Worm (Caenorhabditis elegans): ENCODE results near the gene str-1.

Gene str-1

ce11 chrIV:7173489-7173888 is at the start of gene str-1:
Gene str-1 (plus strand): TSS chrIV:7173789.
- TF ChIP-seq ceh-43 (GFP tag; optimal IDR thresholded peaks at IDR 0.05) (no peak), lin-32 (GFP tag; optimal IDR thresholded peaks at IDR 0.05) (no peak), ztf-11 (tag; optimal IDR thresholded peaks at IDR 0.05) (no peak), drap-1 (GFP tag; optimal IDR thresholded peaks at IDR 0.05) (no peak), tbx-8 (GFP tag; optimal IDR thresholded peaks at IDR 0.05) (no peak), lin-13 (tag; optimal IDR thresholded peaks at IDR 0.05) (no peak), ceh-83 (GFP tag; optimal IDR thresholded peaks at IDR 0.05) (no peak), zip-8 (tag; optimal IDR thresholded peaks at IDR 0.05) (no peak), sptf-1 (tag; optimal IDR thresholded peaks at IDR 0.05) (no peak), pha-4 (tag; optimal IDR thresholded peaks at IDR 0.05) (no peak)

- no peak for TF ChIP-seq zip-8 (tag; optimal IDR thresholded peaks at IDR 0.05)
- TF ChIP-seq pha-4 (tag; optimal IDR thresholded peaks at IDR 0.05) = no peak
- TF ChIP-seq blmp-1 (tag; optimal IDR thresholded peaks at IDR 0.05) = no peak
Observed at ce11 chrIV:7131780-7132179, 41.8 kb upstream of the str-1 start, which contains the start of gene grsp-3. Gene grsp-3 (minus strand): TSS chrIV:7131928.

ce11 chrIV:7133140-7133539 is 40.4 kb upstream of the str-1 start, which contains the start of gene cyn-12:
Gene cyn-12 (minus strand): TSS chrIV:7133217.
- TF ChIP-seq ceh-83 (GFP tag; optimal IDR thresholded peaks at IDR 0.05) (peak; percentile 5), blmp-1 (tag; optimal IDR thresholded peaks at IDR 0.05) (no peak), ces-1 (GFP tag; optimal IDR thresholded peaks at IDR 0.05) (peak; percentile 92)

ce11 chrIV:7133983-7134382 is 39.6 kb upstream of the str-1 start, which contains the start of gene mutd-1:
Gene mutd-1 (minus strand): TSS chrIV:7134083.
- TF ChIP-seq nhr-76 (tag; optimal IDR thresholded peaks at IDR 0.05) (no peak), nhr-28 (tag; optimal IDR thresholded peaks at IDR 0.05) (no peak), nhr-12 (tag; optimal IDR thresholded peaks at IDR 0.05) (no peak), elt-3 (tag; optimal IDR thresholded peaks at IDR 0.05) (no peak), M03D4.4 (tag; optimal IDR thresholded peaks at IDR 0.05) (no peak), mep-1 (tag; optimal IDR thresholded peaks at IDR 0.05) (no peak), ceh-43 (GFP tag; optimal IDR thresholded peaks at IDR 0.05) (no peak), ztf-11 (tag; optimal IDR thresholded peaks at IDR 0.05) (no peak), unc-62 (GFP tag; optimal IDR thresholded peaks at IDR 0.05) (no peak)

ce11 chrIV:7139143-7139542 is 34.4 kb upstream of the str-1 start:
- TF ChIP-seq nhr-237 (tag; optimal IDR thresholded peaks at IDR 0.05) = no peak
- TF ChIP-seq ztf-11 (tag; optimal IDR thresholded peaks at IDR 0.05) = no peak
- no peak for TF ChIP-seq ceh-83 (GFP tag; optimal IDR thresholded peaks at IDR 0.05)
- no peak for TF ChIP-seq nhr-2 (tag; optimal IDR thresholded peaks at IDR 0.05)
- TF ChIP-seq flh-1 (GFP tag; optimal IDR thresholded peaks at IDR 0.05) = no peak
- no peak for TF ChIP-seq snpc-4 (tag; optimal IDR thresholded peaks at IDR 0.05)
- TF ChIP-seq ces-1 (GFP tag; optimal IDR thresholded peaks at IDR 0.05) = no peak
- TF ChIP-seq mep-1 (tag; optimal IDR thresholded peaks at IDR 0.05) = no peak
- no peak for TF ChIP-seq lin-32 (GFP tag; optimal IDR thresholded peaks at IDR 0.05)

- no peak for TF ChIP-seq lsy-2 (tag; optimal IDR thresholded peaks at IDR 0.05)
- no peak for TF ChIP-seq ceh-83 (GFP tag; optimal IDR thresholded peaks at IDR 0.05)
- no peak for TF ChIP-seq unc-120 (tag; optimal IDR thresholded peaks at IDR 0.05; ENCODE audit: poor library complexity, severe bottlenecking)
- TF ChIP-seq elt-1 (tag; optimal IDR thresholded peaks at IDR 0.05; ENCODE audit: borderline replicate concordance, insufficient read depth) = no peak
- no peak for TF ChIP-seq ceh-43 (GFP tag; optimal IDR thresholded peaks at IDR 0.05)
- no peak for TF ChIP-seq hlh-1 (tag; optimal IDR thresholded peaks at IDR 0.05)
- TF ChIP-seq nhr-28 (tag; optimal IDR thresholded peaks at IDR 0.05) = no peak
- TF ChIP-seq snpc-4 (tag; optimal IDR thresholded peaks at IDR 0.05) = no peak
- no peak for TF ChIP-seq bed-3 (GFP tag; optimal IDR thresholded peaks at IDR 0.05)
- TF ChIP-seq M03D4.4 (tag; optimal IDR thresholded peaks at IDR 0.05) = no peak
- TF ChIP-seq lin-32 (GFP tag; optimal IDR thresholded peaks at IDR 0.05) = no peak
- TF ChIP-seq ztf-11 (tag; optimal IDR thresholded peaks at IDR 0.05) = no peak
- TF ChIP-seq ceh-39 (tag; optimal IDR thresholded peaks at IDR 0.05) = no peak
- TF ChIP-seq sptf-1 (tag; optimal IDR thresholded peaks at IDR 0.05) = no peak
Observed at ce11 chrIV:7144670-7145257, 28.8 kb upstream of the str-1 start, which contains the start of gene hecd-1. Gene hecd-1 (minus strand): TSS chrIV:7144720.

Measured in whole organism, mixed stage, embryonic.